Worm (Caenorhabditis elegans) whole organism, L4/young adult: ENCODE data around the gene F47F2.1.

Experiments used
- W03F9.2 ChIP-seq: fragments of 150-350 bp; optimal IDR thresholded peaks from 2 replicates; lab custom pipeline; 2014; ENCODE audit warnings: missing biosample characterization, missing genetic modification characterization
- dao-5 ChIP-seq: sonication (generic microtip); optimal IDR thresholded peaks from 2 replicates; lab custom pipeline; 2016; ENCODE audit warnings: missing genotype, missing genetic modification characterization, moderate library complexity, missing compliant biosample characterization
- him-1 ChIP-seq: sonication (generic microtip); optimal IDR thresholded peaks from 2 replicates; lab custom pipeline; 2016; ENCODE audit warnings: missing genotype, missing genetic modification reagents, missing genetic modification characterization, missing compliant biosample characterization

- TF ChIP-seq dao-5 (tag; lab: Kevin White, UChicago) (no peak), him-1 (tag; lab: Kevin White, UChicago) (no peak), W03F9.2 (tag; lab: Kevin White, UChicago) (no peak)
Observed at ce11 chrX:3859449-3859848, 18.9 kb upstream of the F47F2.1 start.
